Worm (Caenorhabditis elegans): ENCODE data around the gene Y58A7A.5.

Y58A7A.5 gene

DNA sequence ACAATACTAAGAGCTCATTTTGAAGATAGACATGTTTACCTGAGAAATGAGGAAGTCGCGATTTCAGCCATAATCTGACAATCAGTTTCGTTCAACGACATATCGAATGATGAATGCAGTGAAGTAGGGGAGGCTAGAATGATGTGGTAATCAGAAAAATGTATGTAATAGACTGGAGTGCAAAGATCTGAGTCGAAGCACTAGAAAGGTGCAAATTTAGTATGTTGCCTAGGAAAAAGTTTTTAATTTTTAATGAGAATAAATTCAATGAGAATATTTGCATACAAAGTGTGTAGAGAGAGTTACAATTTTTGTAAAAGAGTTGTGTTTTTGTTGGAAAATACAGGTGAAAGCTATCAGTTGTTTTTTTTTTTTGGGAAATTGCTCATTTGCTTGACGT lies 18.2 kb upstream of the Y58A7A.5 start, which contains the start of gene srab-2:
srab-2 (minus strand) TSS at position 101 of the 400 bp plus-strand sequence.
- TF ChIP-seq unc-39 (tag; optimal IDR thresholded peaks at IDR 0.05) (no peak), ZK546.5 (tag; optimal IDR thresholded peaks at IDR 0.05) (no peak), fkh-10 (GFP tag; optimal IDR thresholded peaks at IDR 0.05) (no peak), ceh-16 (tag; optimal IDR thresholded peaks at IDR 0.05) (no peak)

DNA sequence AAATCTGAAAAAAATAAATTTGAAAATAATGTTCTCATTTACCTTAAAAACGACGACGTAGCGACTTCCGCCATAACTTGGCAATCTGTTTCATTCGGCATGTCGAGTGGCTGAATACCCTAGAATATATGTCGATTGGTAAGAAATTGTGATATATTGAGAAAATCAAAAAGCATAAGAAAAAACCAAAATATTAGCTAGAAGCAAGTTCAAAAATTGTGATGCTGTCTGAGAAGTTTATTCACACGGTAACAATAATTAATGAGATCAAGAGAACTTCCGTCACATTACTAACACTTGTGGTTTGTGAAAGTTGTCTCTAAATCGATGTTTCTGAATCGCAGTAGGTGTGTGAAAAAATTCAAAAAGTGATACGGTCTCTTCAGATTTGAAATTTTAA lies 15.2 kb upstream of the Y58A7A.5 start, which contains the start of gene srab-1:
srab-1 (minus strand) TSS at position 101 of the 400 bp plus-strand sequence.
- no peak for TF ChIP-seq mdl-1 (tag; optimal IDR thresholded peaks at IDR 0.05)
- TF ChIP-seq nhr-25 (tag; optimal IDR thresholded peaks at IDR 0.05), result no peak
- TF ChIP-seq nhr-11 (tag; optimal IDR thresholded peaks at IDR 0.05), result no peak
- TF ChIP-seq mml-1 (tag; optimal IDR thresholded peaks at IDR 0.05), result no peak
- no peak for TF ChIP-seq zag-1 (tag; optimal IDR thresholded peaks at IDR 0.05)
- no peak for TF ChIP-seq skn-1 (tag; optimal IDR thresholded peaks at IDR 0.05)
- TF ChIP-seq nhr-23 (tag; optimal IDR thresholded peaks at IDR 0.05), result no peak
- TF ChIP-seq fkh-2 (tag; optimal IDR thresholded peaks at IDR 0.05), result no peak
- no peak for TF ChIP-seq elt-3 (tag; optimal IDR thresholded peaks at IDR 0.05)
- no peak for TF ChIP-seq ztf-11 (tag; optimal IDR thresholded peaks at IDR 0.05)
- TF ChIP-seq elt-2 (tag; optimal IDR thresholded peaks at IDR 0.05), result no peak
- TF ChIP-seq pqm-1 (tag; optimal IDR thresholded peaks at IDR 0.05), result no peak

DNA sequence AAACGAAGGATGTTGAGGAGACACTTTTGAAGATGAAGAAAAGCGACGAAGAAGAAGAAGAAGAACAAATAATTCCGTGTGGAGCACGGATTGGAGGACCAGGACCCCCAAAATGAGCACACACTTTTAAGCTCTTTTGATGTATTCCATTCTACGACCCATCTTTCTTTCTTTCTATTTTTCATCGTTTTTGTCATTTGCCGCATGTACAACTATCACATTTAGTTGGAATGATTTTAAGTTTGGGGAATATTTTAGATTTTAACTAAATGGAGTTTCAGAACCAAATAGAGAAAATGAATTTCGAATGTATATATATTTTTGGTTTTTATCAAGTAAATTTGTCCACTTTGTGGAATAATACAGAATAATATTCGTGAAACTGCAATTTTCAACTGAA lies 12.2 kb upstream of the Y58A7A.5 start, which contains the start of gene unc-46:
unc-46 (minus strand) TSS at position 101 of the 400 bp plus-strand sequence.
- no peak for TF ChIP-seq daf-12 (tag; optimal IDR thresholded peaks at IDR 0.05)
- no peak for TF ChIP-seq ceh-16 (tag; optimal IDR thresholded peaks at IDR 0.05)
- TF ChIP-seq fkh-2 (tag; optimal IDR thresholded peaks at IDR 0.05), result no peak
- no peak for TF ChIP-seq jun-1 (tag; optimal IDR thresholded peaks at IDR 0.05)
- no peak for TF ChIP-seq ceh-9 (tag; optimal IDR thresholded peaks at IDR 0.05)
- no peak for TF ChIP-seq zag-1 (tag; optimal IDR thresholded peaks at IDR 0.05)
- no peak for TF ChIP-seq fos-1 (tag; optimal IDR thresholded peaks at IDR 0.05)
- TF ChIP-seq pha-4 (tag; optimal IDR thresholded peaks at IDR 0.05), result no peak
- no peak for TF ChIP-seq ztf-11 (tag; optimal IDR thresholded peaks at IDR 0.05)
- TF ChIP-seq nhr-67 (tag; optimal IDR thresholded peaks at IDR 0.05), result no peak

DNA sequence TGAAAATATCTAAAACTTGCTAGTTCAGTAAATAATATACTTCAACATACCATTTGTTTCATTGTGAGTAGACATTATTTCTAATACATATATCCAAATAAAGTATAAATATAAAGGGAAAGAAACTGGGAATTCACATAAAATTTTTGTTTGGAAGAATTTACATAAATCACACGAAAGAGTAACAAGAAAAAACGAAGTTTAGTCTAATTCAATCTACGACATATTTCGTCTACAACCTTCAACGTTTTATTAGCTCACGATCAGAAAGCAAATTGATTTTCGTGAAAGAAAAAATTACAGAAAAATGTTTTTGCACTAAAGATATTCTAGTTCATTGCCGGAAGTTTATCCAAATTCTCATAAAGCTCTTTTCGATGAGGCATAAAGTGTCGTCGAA lies 10.3 kb upstream of the Y58A7A.5 start, which contains the start of gene C04F5.2:
C04F5.2 (minus strand) TSS at position 101 of the 400 bp plus-strand sequence.
- TF ChIP-seq jun-1 (tag; optimal IDR thresholded peaks at IDR 0.05), result no peak
- no peak for TF ChIP-seq lin-15B (tag; optimal IDR thresholded peaks at IDR 0.05)
- TF ChIP-seq nhr-237 (tag; optimal IDR thresholded peaks at IDR 0.05), result no peak
- no peak for TF ChIP-seq tbx-2 (tag; optimal IDR thresholded peaks at IDR 0.05)
- TF ChIP-seq ama-1 (optimal IDR thresholded peaks at IDR 0.05), result no peak
- no peak for TF ChIP-seq egl-27 (tag; optimal IDR thresholded peaks at IDR 0.05)
- no peak for TF ChIP-seq ceh-9 (tag; optimal IDR thresholded peaks at IDR 0.05)
- TF ChIP-seq nhr-77 (tag; optimal IDR thresholded peaks at IDR 0.05), result no peak
- no peak for TF ChIP-seq nhr-43 (tag; optimal IDR thresholded peaks at IDR 0.05; ENCODE audit: poor library complexity, severe bottlenecking)
- TF ChIP-seq elt-2 (tag; optimal IDR thresholded peaks at IDR 0.05), result no peak
- no peak for TF ChIP-seq nhr-76 (tag; optimal IDR thresholded peaks at IDR 0.05)
- no peak for TF ChIP-seq hmg-11 (tag; optimal IDR thresholded peaks at IDR 0.05)
- TF ChIP-seq skn-1 (tag; optimal IDR thresholded peaks at IDR 0.05), result no peak
- no peak for TF ChIP-seq fos-1 (tag; optimal IDR thresholded peaks at IDR 0.05)
- no peak for TF ChIP-seq unc-62 (GFP tag; optimal IDR thresholded peaks at IDR 0.05)
- no peak for TF ChIP-seq elt-3 (tag; optimal IDR thresholded peaks at IDR 0.05)
- TF ChIP-seq nhr-11 (tag; optimal IDR thresholded peaks at IDR 0.05), result no peak
- no peak for TF ChIP-seq egl-5 (tag; optimal IDR thresholded peaks at IDR 0.05)

DNA sequence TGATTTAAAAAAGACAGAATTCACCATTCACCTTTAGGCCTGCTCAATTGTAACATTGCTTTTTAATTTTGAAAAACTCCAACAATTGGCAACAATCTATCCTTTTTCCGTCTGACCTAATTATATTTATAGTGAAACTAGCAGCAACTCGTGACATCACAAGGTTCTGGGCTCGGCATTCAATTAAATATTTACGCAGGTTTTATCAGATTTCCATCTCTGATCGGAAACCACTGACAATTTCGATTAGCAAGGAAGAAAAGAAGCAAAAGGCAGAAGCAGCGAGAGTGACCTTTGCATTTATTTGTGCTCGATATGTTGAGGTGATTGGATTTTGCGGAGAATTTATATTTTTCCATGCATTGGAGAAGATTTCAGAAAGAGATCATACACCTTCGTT lies 3.6 kb upstream of the Y58A7A.5 start:
- peak; percentile 20 for TF ChIP-seq fkh-10 (GFP tag; optimal IDR thresholded peaks at IDR 0.05)
- TF ChIP-seq elt-1 (tag; optimal IDR thresholded peaks at IDR 0.05), result peak; percentile 18
- TF ChIP-seq pqm-1 (tag; optimal IDR thresholded peaks at IDR 0.05), result no peak
